Worm (Caenorhabditis elegans) whole organism, mixed stage, embryonic: Measurements from ENCODE around the gene Y66C5A.1.

Experiments used
- M03D4.4 ChIP-seq: sonication (generic microtip); optimal IDR thresholded peaks from 2 replicates; lab custom pipeline; 2017; ENCODE audit warnings: mild to moderate bottlenecking, missing genetic modification characterization, missing compliant biosample characterization
- bed-3 ChIP-seq: fragments of 200-800 bp; sonication (Bioruptor generic); optimal IDR thresholded peaks from 3 replicates; lab custom pipeline; 2018; ENCODE audit warnings: mild to moderate bottlenecking, missing genetic modification characterization, moderate library complexity, missing compliant biosample characterization
- blmp-1 ChIP-seq: fragments of 150-350 bp; optimal IDR thresholded peaks from 2 replicates; lab custom pipeline; 2014; ENCODE audit warnings: missing biosample characterization, missing genetic modification characterization
- ceh-39 ChIP-seq: fragments of 150-350 bp; optimal IDR thresholded peaks from 2 replicates; lab custom pipeline; 2014; ENCODE audit warnings: missing biosample characterization, missing genetic modification characterization
- ceh-83 ChIP-seq: fragments of 200-800 bp; sonication (Bioruptor generic); optimal IDR thresholded peaks from 2 replicates; lab custom pipeline; 2018; ENCODE audit warnings: mild to moderate bottlenecking, missing genetic modification characterization, missing compliant biosample characterization
- cnd-1 ChIP-seq: fragments of 200-800 bp; sonication (Bioruptor generic); optimal IDR thresholded peaks from 2 replicates; lab custom pipeline; 2018; ENCODE audit warnings: mild to moderate bottlenecking, missing genetic modification characterization, missing compliant biosample characterization
- elt-1 ChIP-seq: sonication (generic microtip); optimal IDR thresholded peaks from 2 replicates; lab custom pipeline; 2017; ENCODE audit warnings: missing genetic modification characterization, mild to moderate bottlenecking, missing compliant biosample characterization, antibody characterized with exemption, moderate library complexity, borderline replicate concordance; ENCODE audit not compliant: insufficient read depth
- elt-3 ChIP-seq: fragments of 150-350 bp; optimal IDR thresholded peaks from 2 replicates; lab custom pipeline; 2014; ENCODE audit warnings: missing biosample characterization, missing genetic modification characterization
- flh-1 ChIP-seq: fragments of 200-800 bp; sonication (Bioruptor generic); optimal IDR thresholded peaks from 2 replicates; lab custom pipeline; 2018; ENCODE audit warnings: mild to moderate bottlenecking, missing genetic modification characterization, moderate library complexity, missing compliant biosample characterization
- ham-2 ChIP-seq: fragments of 200-800 bp; sonication (Bioruptor generic); optimal IDR thresholded peaks from 2 replicates; lab custom pipeline; 2018; ENCODE audit warnings: mild to moderate bottlenecking, missing genetic modification characterization, missing compliant biosample characterization
- hlh-1 ChIP-seq: fragments of 150-350 bp; optimal IDR thresholded peaks from 2 replicates; lab custom pipeline; 2014; ENCODE audit warnings: missing biosample characterization, missing genetic modification reagents, missing genetic modification characterization
- lin-13 ChIP-seq: fragments of 150-350 bp; optimal IDR thresholded peaks from 2 replicates; lab custom pipeline; 2014; ENCODE audit warnings: missing biosample characterization, missing genetic modification characterization
- lin-32 ChIP-seq: fragments of 200-800 bp; sonication (Bioruptor generic); optimal IDR thresholded peaks from 2 replicates; lab custom pipeline; 2018; ENCODE audit warnings: mild to moderate bottlenecking, missing genetic modification characterization, missing compliant biosample characterization
- lsy-2 ChIP-seq: fragments of 150-350 bp; optimal IDR thresholded peaks from 2 replicates; lab custom pipeline; 2014; ENCODE audit warnings: missing biosample characterization, missing genetic modification characterization
- mab-5 ChIP-seq: fragments of 150-350 bp; optimal IDR thresholded peaks from 2 replicates; lab custom pipeline; 2014; ENCODE audit warnings: missing biosample characterization, missing genetic modification characterization
- mep-1 ChIP-seq: fragments of 150-350 bp; optimal IDR thresholded peaks from 2 replicates; lab custom pipeline; 2017; ENCODE audit warnings: missing biosample characterization, missing genetic modification reagents, missing genetic modification characterization, inconsistent platforms
- mls-2 ChIP-seq: sonication (generic microtip); optimal IDR thresholded peaks from 2 replicates; lab custom pipeline; 2016; ENCODE audit warnings: mild to moderate bottlenecking, missing genetic modification characterization, moderate library complexity, missing compliant biosample characterization
- nhr-12 ChIP-seq: fragments of 150-350 bp; optimal IDR thresholded peaks from 2 replicates; lab custom pipeline; 2014; ENCODE audit warnings: missing biosample characterization, missing genetic modification characterization
- nhr-2 ChIP-seq: fragments of 150-350 bp; optimal IDR thresholded peaks from 2 replicates; lab custom pipeline; 2014; ENCODE audit warnings: missing biosample characterization, missing genetic modification characterization
- nhr-28 ChIP-seq: fragments of 150-350 bp; optimal IDR thresholded peaks from 2 replicates; lab custom pipeline; 2014; ENCODE audit warnings: missing biosample characterization, missing genetic modification characterization
- nhr-76 ChIP-seq: sonication (generic microtip); optimal IDR thresholded peaks from 2 replicates; lab custom pipeline; 2017; ENCODE audit warnings: missing biosample characterization, missing genetic modification characterization
- pha-4 ChIP-seq: fragments of 150-350 bp; optimal IDR thresholded peaks from 2 replicates; lab custom pipeline; 2018; ENCODE audit warnings: missing biosample characterization, missing genetic modification reagents, missing genetic modification characterization
- sem-2 ChIP-seq: fragments of 200-800 bp; sonication (Bioruptor generic); optimal IDR thresholded peaks from 2 replicates; lab custom pipeline; 2018; ENCODE audit warnings: mild to moderate bottlenecking, missing genetic modification characterization, missing compliant biosample characterization
- snpc-4 ChIP-seq: fragments of 150-350 bp; optimal IDR thresholded peaks from 2 replicates; lab custom pipeline; 2014; ENCODE audit warnings: missing biosample characterization, missing genetic modification characterization
- tbx-8 ChIP-seq: fragments of 200-800 bp; sonication (Bioruptor generic); optimal IDR thresholded peaks from 2 replicates; lab custom pipeline; 2018; ENCODE audit warnings: mild to moderate bottlenecking, missing genetic modification characterization, moderate library complexity, missing compliant biosample characterization
- unc-120 ChIP-seq: sonication (generic microtip); optimal IDR thresholded peaks from 2 replicates; lab custom pipeline; 2017; ENCODE audit warnings: missing genetic modification characterization, missing compliant biosample characterization; ENCODE audit not compliant: poor library complexity, severe bottlenecking
- unc-39 ChIP-seq: fragments of 150-350 bp; optimal IDR thresholded peaks from 2 replicates; lab custom pipeline; 2014; ENCODE audit warnings: missing biosample characterization, missing genetic modification characterization
- unc-62 ChIP-seq: fragments of 150-350 bp; optimal IDR thresholded peaks from 2 replicates; lab custom pipeline; 2014; ENCODE audit warnings: missing biosample characterization, missing genetic modification reagents, missing genetic modification characterization
- zip-8 ChIP-seq: fragments of 150-350 bp; optimal IDR thresholded peaks from 2 replicates; lab custom pipeline; 2014; ENCODE audit warnings: missing biosample characterization, missing genetic modification characterization
- ztf-11 ChIP-seq: fragments of 150-350 bp; optimal IDR thresholded peaks from 2 replicates; lab custom pipeline; 2014; ENCODE audit warnings: missing biosample characterization, missing genetic modification characterization

Gene Y66C5A.1

ce11 chrX:14465593-14465992 is 10.3 kb upstream of the Y66C5A.1 start, which contains the start of gene M163.22:
Gene M163.22, plus strand, starts transcription at chrX:14465893.
- TF ChIP-seq M03D4.4 (tag; lab: Kevin White, UChicago) (no peak), elt-3 (tag; lab: Kevin White, UChicago) (no peak), mep-1 (tag; lab: Kevin White, UChicago) (no peak), ham-2 (GFP tag; lab: Kevin White, UChicago) (no peak), nhr-76 (tag; lab: Kevin White, UChicago) (no peak), flh-1 (GFP tag; lab: Kevin White, UChicago) (no peak), mls-2 (tag; lab: Kevin White, UChicago) (no peak), unc-39 (no peak), ceh-83 (GFP tag; lab: Kevin White, UChicago) (no peak), nhr-2 (tag; lab: Kevin White, UChicago) (no peak), zip-8 (tag; lab: Kevin White, UChicago) (no peak), mab-5 (no peak), lin-32 (GFP tag; lab: Kevin White, UChicago) (no peak), nhr-28 (tag; lab: Kevin White, UChicago) (no peak), nhr-12 (tag; lab: Kevin White, UChicago) (no peak)
- TF ChIP-seq, all 35 proteins: peak for 0

ce11 chrX:14464513-14464912 is 9.2 kb upstream of the Y66C5A.1 start, which contains the start of gene M163.7:
Gene M163.7, plus strand, starts transcription at chrX:14464813.
- TF ChIP-seq nhr-2 (tag; lab: Kevin White, UChicago): no peak
- no peak for TF ChIP-seq cnd-1 (tag; lab: Kevin White, UChicago)
- TF ChIP-seq mep-1 (tag; lab: Kevin White, UChicago): no peak
- TF ChIP-seq hlh-1: no peak
- no peak for TF ChIP-seq tbx-8
- no peak for TF ChIP-seq lin-32 (GFP tag; lab: Kevin White, UChicago)
- no peak for TF ChIP-seq nhr-12 (tag; lab: Kevin White, UChicago)
- TF ChIP-seq lin-13: no peak
- TF ChIP-seq ceh-39 (tag; lab: Kevin White, UChicago): no peak
- TF ChIP-seq mls-2 (tag; lab: Kevin White, UChicago): no peak
- TF ChIP-seq M03D4.4 (tag; lab: Kevin White, UChicago): no peak
- TF ChIP-seq nhr-76 (tag; lab: Kevin White, UChicago): no peak
- no peak for TF ChIP-seq unc-62
- no peak for TF ChIP-seq ham-2 (GFP tag; lab: Kevin White, UChicago)
- TF ChIP-seq mab-5: no peak
- TF ChIP-seq blmp-1 (tag; lab: Kevin White, UChicago): no peak
- TF ChIP-seq, all 35 proteins: peak for 0

- no peak for TF ChIP-seq snpc-4
Observed at ce11 chrX:14460412-14460811, 5.1 kb upstream of the Y66C5A.1 start, which contains the start of gene Y66C5A.2. Gene Y66C5A.2, plus strand, starts transcription at chrX:14460712.

ce11 chrX:14453735-14454134 is 1.6 kb downstream of the Y66C5A.1 start, which contains the start of gene F23D12.7:
Gene F23D12.7, minus strand, starts transcription at chrX:14453835.
- TF ChIP-seq lin-32 (GFP tag; lab: Kevin White, UChicago) (no peak), hlh-1 (peak; percentile 52), lsy-2 (tag; lab: Kevin White, UChicago) (no peak)

ce11 chrX:14447910-14448309 is 7.4 kb downstream of the Y66C5A.1 start, which contains the start of gene jmjd-3.2:
Gene jmjd-3.2, plus strand, starts transcription at chrX:14448210.
- TF ChIP-seq ceh-83 (GFP tag; lab: Kevin White, UChicago) (no peak), nhr-76 (tag; lab: Kevin White, UChicago) (no peak), nhr-2 (tag; lab: Kevin White, UChicago) (no peak), M03D4.4 (tag; lab: Kevin White, UChicago) (no peak), sem-2 (GFP tag; lab: Kevin White, UChicago) (no peak), unc-62 (no peak), blmp-1 (tag; lab: Kevin White, UChicago) (no peak), lin-13 (no peak), unc-39 (no peak), cnd-1 (tag; lab: Kevin White, UChicago) (no peak), bed-3 (GFP tag; lab: Kevin White, UChicago) (no peak), elt-1 (no peak)

ce11 chrX:14447498-14447897 is 7.8 kb downstream of the Y66C5A.1 start:
- TF ChIP-seq pha-4 (tag; lab: Kevin White, UChicago) (no peak), ztf-11 (tag; lab: Kevin White, UChicago) (no peak), sem-2 (GFP tag; lab: Kevin White, UChicago) (no peak), ceh-39 (tag; lab: Kevin White, UChicago) (no peak), nhr-2 (tag; lab: Kevin White, UChicago) (peak; percentile 54), elt-3 (tag; lab: Kevin White, UChicago) (no peak), unc-39 (no peak), cnd-1 (tag; lab: Kevin White, UChicago) (peak; percentile 52), unc-120 (no peak), lin-32 (GFP tag; lab: Kevin White, UChicago) (no peak), nhr-12 (tag; lab: Kevin White, UChicago) (no peak), zip-8 (tag; lab: Kevin White, UChicago) (peak; percentile 88), M03D4.4 (tag; lab: Kevin White, UChicago) (no peak), lsy-2 (tag; lab: Kevin White, UChicago) (no peak), hlh-1 (peak; percentile 33)
